Worm (Caenorhabditis elegans) whole organism, midembryonic: ENCODE data around the gene sec-31.

Experiments used
- T22C8.4 ChIP-seq: fragments of 200-800 bp; sonication (Bioruptor generic); IDR thresholded peaks from 2 replicates; pipeline ENCODE4 v1.3.6; 2022; ENCODE audit warnings: missing genetic modification characterization, missing compliant biosample characterization
- cog-1 ChIP-seq: sonication (generic microtip); optimal IDR thresholded peaks from 2 replicates; lab custom pipeline; 2016; ENCODE audit warnings: missing genetic modification characterization, missing compliant biosample characterization
- flt-1 ChIP-seq: fragments of 200-800 bp; sonication (Bioruptor generic); IDR thresholded peaks from 2 replicates; pipeline ENCODE4 v1.3.6; 2022; ENCODE audit warnings: missing genetic modification characterization, missing compliant biosample characterization
- klf-2 ChIP-seq: fragments of 200-800 bp; sonication (Bioruptor generic); conservative IDR thresholded peaks from 2 replicates; pipeline ENCODE4 v1.3.6; 2022; ENCODE audit warnings: missing genetic modification reagents, missing genetic modification characterization, missing compliant biosample characterization
- med-1 ChIP-seq: sonication (generic microtip); optimal IDR thresholded peaks from 2 replicates; lab custom pipeline; 2017; ENCODE audit warnings: missing genetic modification characterization, mild to moderate bottlenecking, missing compliant biosample characterization, antibody characterized with exemption, missing genetic modification reagents; ENCODE audit not compliant: insufficient read depth
- ref-1 ChIP-seq: fragments of 200-800 bp; sonication (Bioruptor generic); conservative IDR thresholded peaks from 2 replicates; pipeline ENCODE4 v1.3.6; 2022; ENCODE audit warnings: missing genetic modification reagents, missing genetic modification characterization, missing compliant biosample characterization
- tab-1 ChIP-seq: fragments of 200-800 bp; sonication (Bioruptor generic); IDR thresholded peaks from 2 replicates; pipeline ENCODE4 v1.3.6; 2022; ENCODE audit warnings: missing genetic modification characterization, missing compliant biosample characterization
- ztf-23 ChIP-seq: fragments of 200-800 bp; sonication (Bioruptor generic); IDR thresholded peaks from 2 replicates; pipeline ENCODE4 v1.3.6; 2022; ENCODE audit warnings: missing genetic modification reagents, missing genetic modification characterization, missing compliant biosample characterization
- ztf-29 ChIP-seq: fragments of 200-800 bp; sonication (Bioruptor generic); IDR thresholded peaks from 2 replicates; pipeline ENCODE4 v1.3.6; 2022; ENCODE audit warnings: missing genetic modification reagents, missing genetic modification characterization, missing compliant biosample characterization

The sec-31 gene

ce11 chrIV:11352768-11353167 is 18.8 kb downstream of the sec-31 start:
- TF ChIP-seq flt-1 (no peak), ztf-29 (GFP tag; lab: Robert Waterston, UW) (no peak), cog-1 (tag; lab: Kevin White, UChicago) (no peak), klf-2 (GFP tag; lab: Robert Waterston, UW) (no peak)

ce11 chrIV:11351563-11351962 is 20.0 kb downstream of the sec-31 start:
- TF ChIP-seq tab-1, result no peak
- TF ChIP-seq ztf-29 (GFP tag; lab: Robert Waterston, UW), result no peak
- TF ChIP-seq ztf-23 (GFP tag; lab: Robert Waterston, UW), result no peak
- TF ChIP-seq med-1 (GFP tag; lab: Kevin White, UChicago), result no peak
- no peak for TF ChIP-seq flt-1
- TF ChIP-seq cog-1 (tag; lab: Kevin White, UChicago), result no peak

- no peak for TF ChIP-seq ref-1 (GFP tag; lab: Robert Waterston, UW)
- no peak for TF ChIP-seq flt-1
- TF ChIP-seq med-1 (GFP tag; lab: Kevin White, UChicago), result no peak
- TF ChIP-seq klf-2 (GFP tag; lab: Robert Waterston, UW), result no peak
- TF ChIP-seq T22C8.4 (GFP tag; lab: Robert Waterston, UW), result no peak
- TF ChIP-seq tab-1, result no peak
- TF ChIP-seq cog-1 (tag; lab: Kevin White, UChicago), result no peak
- no peak for TF ChIP-seq ztf-29 (GFP tag; lab: Robert Waterston, UW)
- no peak for TF ChIP-seq ztf-23 (GFP tag; lab: Robert Waterston, UW)
Measured at ce11 chrIV:11350809-11351208, 20.8 kb downstream of the sec-31 start.

- TF ChIP-seq T22C8.4 (GFP tag; lab: Robert Waterston, UW) (no peak), ztf-29 (GFP tag; lab: Robert Waterston, UW) (no peak), med-1 (GFP tag; lab: Kevin White, UChicago) (no peak), flt-1 (no peak), ref-1 (GFP tag; lab: Robert Waterston, UW) (no peak), klf-2 (GFP tag; lab: Robert Waterston, UW) (no peak)
Measured at ce11 chrIV:11349747-11350146, 21.8 kb downstream of the sec-31 start.

- no peak for TF ChIP-seq flt-1
- no peak for TF ChIP-seq med-1 (GFP tag; lab: Kevin White, UChicago)
- TF ChIP-seq ref-1 (GFP tag; lab: Robert Waterston, UW), result no peak
- no peak for TF ChIP-seq cog-1 (tag; lab: Kevin White, UChicago)
- TF ChIP-seq tab-1, result no peak
- no peak for TF ChIP-seq klf-2 (GFP tag; lab: Robert Waterston, UW)
- no peak for TF ChIP-seq ztf-29 (GFP tag; lab: Robert Waterston, UW)
- TF ChIP-seq T22C8.4 (GFP tag; lab: Robert Waterston, UW), result no peak
- TF ChIP-seq ztf-23 (GFP tag; lab: Robert Waterston, UW), result no peak
Measured at ce11 chrIV:11348822-11349221, 22.8 kb downstream of the sec-31 start.

- TF ChIP-seq cog-1 (tag; lab: Kevin White, UChicago) (no peak), ztf-29 (GFP tag; lab: Robert Waterston, UW) (no peak), flt-1 (no peak), klf-2 (GFP tag; lab: Robert Waterston, UW) (no peak), ref-1 (GFP tag; lab: Robert Waterston, UW) (no peak), T22C8.4 (GFP tag; lab: Robert Waterston, UW) (no peak), tab-1 (no peak), med-1 (GFP tag; lab: Kevin White, UChicago) (no peak), ztf-23 (GFP tag; lab: Robert Waterston, UW) (no peak)
Measured at ce11 chrIV:11347275-11347674, 24.3 kb downstream of the sec-31 start.

- TF ChIP-seq klf-2 (GFP tag; lab: Robert Waterston, UW), result no peak
- TF ChIP-seq med-1 (GFP tag; lab: Kevin White, UChicago), result no peak
- TF ChIP-seq ztf-23 (GFP tag; lab: Robert Waterston, UW), result no peak
- no peak for TF ChIP-seq flt-1
Measured at ce11 chrIV:11344288-11344687, 27.3 kb downstream of the sec-31 start.

- TF ChIP-seq klf-2 (GFP tag; lab: Robert Waterston, UW), result no peak
- TF ChIP-seq med-1 (GFP tag; lab: Kevin White, UChicago), result no peak
- no peak for TF ChIP-seq cog-1 (tag; lab: Kevin White, UChicago)
- no peak for TF ChIP-seq ztf-29 (GFP tag; lab: Robert Waterston, UW)
- no peak for TF ChIP-seq tab-1
- TF ChIP-seq ref-1 (GFP tag; lab: Robert Waterston, UW), result no peak
- TF ChIP-seq T22C8.4 (GFP tag; lab: Robert Waterston, UW), result no peak
- TF ChIP-seq ztf-23 (GFP tag; lab: Robert Waterston, UW), result no peak
- no peak for TF ChIP-seq flt-1
Measured at ce11 chrIV:11340735-11341443, 30.7 kb downstream of the sec-31 start.

- no peak for TF ChIP-seq T22C8.4 (GFP tag; lab: Robert Waterston, UW)
- no peak for TF ChIP-seq tab-1
- TF ChIP-seq ztf-29 (GFP tag; lab: Robert Waterston, UW), result no peak
- TF ChIP-seq ztf-23 (GFP tag; lab: Robert Waterston, UW), result no peak
- TF ChIP-seq cog-1 (tag; lab: Kevin White, UChicago), result no peak
- TF ChIP-seq klf-2 (GFP tag; lab: Robert Waterston, UW), result no peak
- no peak for TF ChIP-seq flt-1
- no peak for TF ChIP-seq med-1 (GFP tag; lab: Kevin White, UChicago)
- no peak for TF ChIP-seq ref-1 (GFP tag; lab: Robert Waterston, UW)
Measured at ce11 chrIV:11337021-11337420, 34.6 kb downstream of the sec-31 start, which contains the start of gene F54E12.2. Gene F54E12.2 (minus strand): TSS chrIV:11337184.
